Worm (Caenorhabditis elegans) whole organism, L4 larva: ENCODE measurements around the gene Y116A8C.27.

Experiments
- F26F4.8 ChIP-seq: fragments of 200-800 bp; sonication (Bioruptor generic); conservative IDR thresholded peaks from 2 replicates; pipeline ENCODE4 v1.3.6; 2022; ENCODE audit warnings: missing genetic modification characterization, missing compliant biosample characterization
- R02D3.7 ChIP-seq: fragments of 150-350 bp; sonication (generic microtip); optimal IDR thresholded peaks from 3 replicates; lab custom pipeline; 2014; ENCODE audit warnings: missing biosample characterization, missing genetic modification characterization
- T20F7.1 ChIP-seq: fragments of 200-800 bp; sonication (Bioruptor generic); optimal IDR thresholded peaks from 2 replicates; lab custom pipeline; 2018; ENCODE audit warnings: mild to moderate bottlenecking, missing genetic modification characterization, missing compliant biosample characterization
- Y105C5A.15 ChIP-seq: fragments of 200-800 bp; sonication (Bioruptor generic); IDR thresholded peaks from 2 replicates; pipeline ENCODE4 v1.3.6; 2022; ENCODE audit warnings: missing genetic modification characterization, missing compliant biosample characterization
- Y5F2A.4 ChIP-seq: fragments of 200-800 bp; sonication (Bioruptor generic); optimal IDR thresholded peaks from 2 replicates; lab custom pipeline; 2018; ENCODE audit warnings: mild to moderate bottlenecking, missing genetic modification characterization, missing compliant biosample characterization
- ZK546.5 ChIP-seq, 2 experiments: sonication (generic microtip); optimal IDR thresholded peaks; 2 replicates each; lab custom pipeline; 2017; ENCODE audit warnings: missing biosample characterization in 2 of 2, missing genetic modification characterization in 2 of 2
- arid-1 ChIP-seq: fragments of 200-800 bp; sonication (Bioruptor generic); conservative IDR thresholded peaks from 2 replicates; pipeline ENCODE4 v1.3.6; 2022; ENCODE audit warnings: missing genetic modification reagents, missing genetic modification characterization, missing compliant biosample characterization
- ceh-32 ChIP-seq: sonication (generic microtip); optimal IDR thresholded peaks from 2 replicates; lab custom pipeline; 2016; ENCODE audit warnings: mild to moderate bottlenecking, missing genetic modification characterization, missing compliant biosample characterization; ENCODE audit not compliant: poor library complexity
- ceh-44 ChIP-seq: fragments of 200-800 bp; sonication (Bioruptor generic); IDR thresholded peaks from 2 replicates; pipeline ENCODE4 v1.3.6; 2022; ENCODE audit warnings: missing genetic modification reagents, missing genetic modification characterization, missing compliant biosample characterization
- ctbp-1 ChIP-seq: fragments of 200-800 bp; sonication (Bioruptor generic); IDR thresholded peaks from 2 replicates; pipeline ENCODE4 v1.3.6; 2022; ENCODE audit warnings: missing genetic modification reagents, missing genetic modification characterization, missing compliant biosample characterization
- daf-19 ChIP-seq: fragments of 200-800 bp; sonication (Bioruptor generic); conservative IDR thresholded peaks from 2 replicates; pipeline ENCODE4 v1.3.6; 2022; ENCODE audit warnings: missing genetic modification characterization, missing compliant biosample characterization
- daf-8 ChIP-seq: fragments of 200-800 bp; sonication (Bioruptor generic); IDR thresholded peaks from 2 replicates; pipeline ENCODE4 v1.3.6; 2022; ENCODE audit warnings: missing genetic modification characterization, missing compliant biosample characterization
- duxl-1 ChIP-seq: sonication (generic microtip); optimal IDR thresholded peaks from 2 replicates; lab custom pipeline; 2016; ENCODE audit warnings: mild to moderate bottlenecking, missing genetic modification characterization, moderate library complexity, missing compliant biosample characterization; ENCODE audit not compliant: poor library complexity
- dve-1 ChIP-seq: sonication (generic microtip); optimal IDR thresholded peaks from 2 replicates; lab custom pipeline; 2017; ENCODE audit warnings: antibody characterized with exemption, mild to moderate bottlenecking, missing genetic modification characterization, missing compliant biosample characterization; ENCODE audit not compliant: insufficient read depth
- hlh-11 ChIP-seq: fragments of 200-800 bp; sonication (Bioruptor generic); optimal IDR thresholded peaks from 2 replicates; lab custom pipeline; 2018; ENCODE audit warnings: mild to moderate bottlenecking, missing genetic modification characterization, missing compliant biosample characterization
- lsy-2 ChIP-seq, 2 experiments: fragments of 150-350 bp in 1 of 2; sonication (generic microtip) in 1 of 2; optimal IDR thresholded peaks; 2 replicates each; lab custom pipeline; 2014 to 2017; ENCODE audit warnings: missing biosample characterization in 2 of 2, missing genetic modification characterization in 2 of 2
- madf-9 ChIP-seq: fragments of 200-800 bp; sonication (Bioruptor generic); conservative IDR thresholded peaks from 2 replicates; pipeline ENCODE4 v1.3.6; 2022; ENCODE audit warnings: missing genetic modification reagents, missing genetic modification characterization, missing compliant biosample characterization
- mdl-1 ChIP-seq, 2 experiments: fragments of 150-350 bp in 1 of 2; sonication (generic microtip) in 1 of 2; optimal IDR thresholded peaks; 2 replicates each; lab custom pipeline; 2014 to 2017; ENCODE audit warnings: missing biosample characterization in 2 of 2, missing genetic modification characterization in 2 of 2
- mep-1 ChIP-seq: fragments of 150-350 bp; sonication (generic microtip); optimal IDR thresholded peaks from 3 replicates; lab custom pipeline; 2014; ENCODE audit warnings: missing biosample characterization, missing genetic modification characterization
- mxl-2 ChIP-seq: fragments of 200-800 bp; sonication (Bioruptor generic); conservative IDR thresholded peaks from 2 replicates; pipeline ENCODE4 v1.3.6; 2022; ENCODE audit warnings: missing genetic modification reagents, missing genetic modification characterization, missing compliant biosample characterization
- nhr-10 ChIP-seq: fragments of 150-350 bp; optimal IDR thresholded peaks from 2 replicates; lab custom pipeline; 2014; ENCODE audit warnings: missing biosample characterization, missing genetic modification characterization
- nhr-102 ChIP-seq: sonication (generic microtip); optimal IDR thresholded peaks from 2 replicates; lab custom pipeline; 2016; ENCODE audit warnings: mild to moderate bottlenecking, missing genetic modification characterization, moderate library complexity, missing compliant biosample characterization
- nhr-111 ChIP-seq: fragments of 200-800 bp; sonication (Bioruptor generic); optimal IDR thresholded peaks from 2 replicates; lab custom pipeline; 2018; ENCODE audit warnings: mild to moderate bottlenecking, missing genetic modification characterization, missing compliant biosample characterization
- nhr-25 ChIP-seq: sonication (generic microtip); optimal IDR thresholded peaks from 2 replicates; lab custom pipeline; 2017; ENCODE audit warnings: missing genetic modification characterization, mild to moderate bottlenecking, missing compliant biosample characterization, antibody characterized with exemption, moderate library complexity, borderline replicate concordance; ENCODE audit not compliant: insufficient read depth
- nhr-28 ChIP-seq: fragments of 150-350 bp; optimal IDR thresholded peaks from 2 replicates; lab custom pipeline; 2014; ENCODE audit warnings: missing biosample characterization, missing genetic modification characterization
- nhr-42 ChIP-seq: fragments of 200-800 bp; sonication (Bioruptor generic); IDR thresholded peaks from 2 replicates; pipeline ENCODE4 v1.3.6; 2022; ENCODE audit warnings: missing genetic modification characterization, missing compliant biosample characterization
- nhr-77 ChIP-seq: fragments of 150-350 bp; optimal IDR thresholded peaks from 2 replicates; lab custom pipeline; 2014; ENCODE audit warnings: missing biosample characterization, missing genetic modification characterization
- pqm-1 ChIP-seq: sonication (generic microtip); optimal IDR thresholded peaks from 2 replicates; lab custom pipeline; 2017; ENCODE audit warnings: missing biosample characterization, missing genetic modification characterization
- saeg-2 ChIP-seq: fragments of 200-800 bp; sonication (Bioruptor generic); IDR thresholded peaks from 2 replicates; pipeline ENCODE4 v1.3.6; 2022; ENCODE audit warnings: missing genetic modification reagents, missing genetic modification characterization, missing compliant biosample characterization
- sdz-12 ChIP-seq: fragments of 200-800 bp; sonication (Bioruptor generic); optimal IDR thresholded peaks from 2 replicates; lab custom pipeline; 2018; ENCODE audit warnings: mild to moderate bottlenecking, missing genetic modification characterization, missing compliant biosample characterization
- set-16 ChIP-seq: fragments of 200-800 bp; sonication (Bioruptor generic); IDR thresholded peaks from 2 replicates; pipeline ENCODE4 v1.3.6; 2022; ENCODE audit warnings: missing genetic modification reagents, missing genetic modification characterization, missing compliant biosample characterization
- snpc-4 ChIP-seq: fragments of 150-350 bp; optimal IDR thresholded peaks from 2 replicates; lab custom pipeline; 2014; ENCODE audit warnings: missing biosample characterization, missing genetic modification characterization
- unc-130 ChIP-seq: sonication (generic microtip); optimal IDR thresholded peaks from 2 replicates; lab custom pipeline; 2016; ENCODE audit warnings: missing genetic modification reagents, missing genetic modification characterization, missing compliant biosample characterization
- unc-39 ChIP-seq: sonication (generic microtip); optimal IDR thresholded peaks from 2 replicates; lab custom pipeline; 2017; ENCODE audit warnings: missing biosample characterization, missing genetic modification characterization
- vab-7 ChIP-seq: fragments of 200-800 bp; sonication (Bioruptor generic); IDR thresholded peaks from 2 replicates; pipeline ENCODE4 v1.3.6; 2022; ENCODE audit warnings: missing genetic modification reagents, missing genetic modification characterization, missing compliant biosample characterization
- zag-1 ChIP-seq: fragments of 150-350 bp; optimal IDR thresholded peaks from 2 replicates; lab custom pipeline; 2014; ENCODE audit warnings: missing biosample characterization, missing genetic modification characterization
- zfp-3 ChIP-seq: fragments of 200-800 bp; sonication (Bioruptor generic); conservative IDR thresholded peaks from 2 replicates; pipeline ENCODE4 v1.3.6; 2022; ENCODE audit warnings: missing genetic modification reagents, missing genetic modification characterization, missing compliant biosample characterization
- zip-11 ChIP-seq: fragments of 200-800 bp; sonication (Bioruptor generic); IDR thresholded peaks from 2 replicates; pipeline ENCODE4 v1.3.6; 2022; ENCODE audit warnings: missing genetic modification characterization, missing compliant biosample characterization

Gene Y116A8C.27

ce11 chrIV:17116345-17116744, 20.3 kb upstream of the Y116A8C.27 start, which contains the start of gene cyn-13 (continued):
- TF ChIP-seq nhr-77 (tag; lab: Kevin White, UChicago) (no peak), nhr-42 (no peak)

ce11 chrIV:17111813-17112212, 15.7 kb upstream of the Y116A8C.27 start, which contains the start of gene Y116A8C.33:
Gene Y116A8C.33, plus strand, starts transcription at chrIV:17112113.
- TF ChIP-seq zag-1 (tag; lab: Kevin White, UChicago) (no peak), daf-8 (no peak), duxl-1 (tag; lab: Kevin White, UChicago) (no peak), mep-1 (tag; lab: Kevin White, UChicago) (no peak), nhr-102 (tag; lab: Kevin White, UChicago) (no peak), unc-130 (GFP tag; lab: Kevin White, UChicago) (no peak), daf-19 (GFP tag; lab: Robert Waterston, UW) (no peak), nhr-25 (no peak), madf-9 (GFP tag; lab: Robert Waterston, UW) (no peak), saeg-2 (GFP tag; lab: Robert Waterston, UW) (no peak), ZK546.5 (tag; optimal IDR thresholded peaks at IDR 0.05; lab: Kevin White, UChicago) (no peak), vab-7 (GFP tag; lab: Robert Waterston, UW) (no peak), pqm-1 (tag; lab: Kevin White, UChicago) (no peak), hlh-11 (tag; lab: Kevin White, UChicago) (no peak), arid-1 (GFP tag; lab: Robert Waterston, UW) (no peak), mdl-1 (tag; optimal IDR thresholded peaks at IDR 0.05; lab: Kevin White, UChicago) (no peak), R02D3.7 (no peak), zip-11 (GFP tag; lab: Robert Waterston, UW) (no peak), ceh-44 (GFP tag; lab: Robert Waterston, UW) (no peak), unc-39 (tag; lab: Kevin White, UChicago) (no peak)

- no peak for TF ChIP-seq T20F7.1 (GFP tag; lab: Kevin White, UChicago)
- TF ChIP-seq daf-19 (GFP tag; lab: Robert Waterston, UW) = no peak
- TF ChIP-seq F26F4.8 (GFP tag; lab: Robert Waterston, UW) = no peak
- no peak for TF ChIP-seq ZK546.5 (tag; optimal IDR thresholded peaks at IDR 0.05; lab: Kevin White, UChicago)
- no peak for TF ChIP-seq mxl-2 (GFP tag; lab: Robert Waterston, UW)
- TF ChIP-seq Y105C5A.15 (GFP tag; lab: Robert Waterston, UW) = no peak
- no peak for TF ChIP-seq daf-8
- TF ChIP-seq dve-1 (tag; lab: Kevin White, UChicago) = no peak
- TF ChIP-seq saeg-2 (GFP tag; lab: Robert Waterston, UW) = no peak
- no peak for TF ChIP-seq zfp-3 (GFP tag; lab: Robert Waterston, UW)
- no peak for TF ChIP-seq Y5F2A.4
- no peak for TF ChIP-seq nhr-77 (tag; lab: Kevin White, UChicago)
- no peak for TF ChIP-seq madf-9 (GFP tag; lab: Robert Waterston, UW)
- TF ChIP-seq nhr-111 (GFP tag; lab: Kevin White, UChicago) = no peak
- TF ChIP-seq ctbp-1 (GFP tag; lab: Robert Waterston, UW) = no peak
- TF ChIP-seq sdz-12 (GFP tag; lab: Kevin White, UChicago) = no peak
- TF ChIP-seq nhr-28 = no peak
- TF ChIP-seq vab-7 (GFP tag; lab: Robert Waterston, UW) = no peak
- no peak for TF ChIP-seq nhr-10
These were observed 14.8 kb upstream of the Y116A8C.27 start, which contains the start of gene sfa-1 for ce11 chrIV:17110882-17111281. Gene sfa-1, minus strand, starts transcription at chrIV:17110982.

- TF ChIP-seq nhr-111 (GFP tag; lab: Kevin White, UChicago) (no peak), pqm-1 (tag; lab: Kevin White, UChicago) (no peak), nhr-10 (no peak), dve-1 (tag; lab: Kevin White, UChicago) (no peak), nhr-28 (no peak), snpc-4 (tag; lab: Kevin White, UChicago) (no peak), ceh-32 (tag; lab: Kevin White, UChicago) (no peak), lsy-2 (tag; optimal IDR thresholded peaks at IDR 0.05; lab: Kevin White, UChicago) (no peak), R02D3.7 (no peak), set-16 (GFP tag; lab: Robert Waterston, UW) (no peak)
These were observed 13.4 kb upstream of the Y116A8C.27 start for ce11 chrIV:17109436-17109835.
